Fruit fly (Drosophila melanogaster): ENCODE measurements around the gene CG7655.

Gene CG7655

dm6 chr3R:17703691-17704537, 21.4 kb downstream of the CG7655 start:
- peak; percentile 98 for TF ChIP-seq CG17801 (GFP tag; optimal IDR thresholded peaks at IDR 0.05; ENCODE audit: partially characterized antibody)

DNA sequence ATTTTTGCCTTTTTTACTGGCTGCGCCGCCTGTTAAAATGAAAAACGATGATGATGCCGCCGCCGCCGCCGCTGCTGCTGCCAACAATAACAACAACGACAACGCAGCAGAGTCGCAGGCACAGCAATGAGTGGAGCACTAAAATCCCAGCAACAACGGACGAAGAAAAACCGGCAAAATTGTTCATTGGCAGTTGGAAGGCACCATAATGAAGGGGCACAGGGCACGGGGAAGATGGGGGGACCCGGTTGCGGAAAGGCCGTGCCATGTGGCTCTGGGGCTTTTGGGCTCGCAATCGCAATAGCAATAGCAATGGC, 22.0 kb downstream of the CG7655 start:
- no peak for TF ChIP-seq CG17801 (GFP tag; optimal IDR thresholded peaks at IDR 0.05; ENCODE audit: partially characterized antibody)

- TF ChIP-seq CG17801 (GFP tag; optimal IDR thresholded peaks at IDR 0.05; ENCODE audit: partially characterized antibody) = no peak
Measured at dm6 chr3R:17705140-17705539, 22.7 kb downstream of the CG7655 start.

- TF ChIP-seq CG17801 (GFP tag; optimal IDR thresholded peaks at IDR 0.05; ENCODE audit: partially characterized antibody) = peak; percentile 70
Measured at dm6 chr3R:17705899-17706831, 23.7 kb downstream of the CG7655 start.

- no peak for TF ChIP-seq CG17801 (GFP tag; optimal IDR thresholded peaks at IDR 0.05; ENCODE audit: partially characterized antibody)
Measured at dm6 chr3R:17706971-17707406, 24.5 kb downstream of the CG7655 start.

DNA sequence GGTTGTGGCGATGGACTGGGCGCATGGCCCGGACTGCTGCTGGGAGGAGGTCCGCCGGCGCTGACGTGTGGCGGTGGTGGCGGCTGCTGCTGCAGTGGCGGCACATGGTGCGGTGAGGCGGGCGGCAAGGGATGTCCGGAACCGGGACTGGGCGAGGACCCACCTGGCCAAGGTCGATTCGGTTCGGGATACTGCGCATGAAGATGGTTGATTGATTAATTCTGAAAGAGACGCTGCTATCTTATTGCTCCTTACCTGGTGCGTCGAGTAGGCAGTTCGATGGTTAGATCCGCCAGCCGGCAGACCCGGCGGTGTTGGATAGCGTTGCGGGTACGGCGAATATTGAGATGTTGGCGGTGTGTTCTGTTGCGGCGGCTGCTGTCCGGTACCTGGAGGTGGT, 25.3 kb downstream of the CG7655 start:
- TF ChIP-seq CG17801 (GFP tag; optimal IDR thresholded peaks at IDR 0.05; ENCODE audit: partially characterized antibody) = no peak

dm6 chr3R:17708778-17709476, 26.5 kb downstream of the CG7655 start:
- no peak for TF ChIP-seq CG17801 (GFP tag; optimal IDR thresholded peaks at IDR 0.05; ENCODE audit: partially characterized antibody)

- TF ChIP-seq CG17801 (GFP tag; optimal IDR thresholded peaks at IDR 0.05; ENCODE audit: partially characterized antibody) = no peak
Measured at dm6 chr3R:17709623-17710145, 27.2 kb downstream of the CG7655 start.

DNA sequence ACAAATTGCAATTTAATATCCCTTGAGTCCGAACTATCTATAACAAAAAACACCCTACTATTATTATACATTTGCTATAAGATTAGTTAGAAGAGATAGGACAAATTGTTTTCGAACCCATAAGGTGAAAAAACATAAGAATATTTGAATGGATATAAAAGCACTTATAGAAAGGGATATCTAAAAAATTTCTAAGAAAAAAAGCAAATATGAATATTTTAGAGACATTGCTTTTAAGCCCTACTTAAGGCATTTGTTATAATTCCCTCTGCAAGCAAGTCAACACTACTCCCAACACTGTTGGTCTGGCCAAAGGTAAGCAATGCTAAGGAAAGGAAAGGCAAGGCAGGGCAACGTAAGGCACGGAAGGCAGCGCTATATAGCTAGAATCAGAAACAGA, 27.9 kb downstream of the CG7655 start:
- no peak for TF ChIP-seq CG17801 (GFP tag; optimal IDR thresholded peaks at IDR 0.05; ENCODE audit: partially characterized antibody)

- TF ChIP-seq CG17801 (GFP tag; optimal IDR thresholded peaks at IDR 0.05; ENCODE audit: partially characterized antibody) = no peak
Measured at dm6 chr3R:17710900-17711645, 28.6 kb downstream of the CG7655 start.

DNA sequence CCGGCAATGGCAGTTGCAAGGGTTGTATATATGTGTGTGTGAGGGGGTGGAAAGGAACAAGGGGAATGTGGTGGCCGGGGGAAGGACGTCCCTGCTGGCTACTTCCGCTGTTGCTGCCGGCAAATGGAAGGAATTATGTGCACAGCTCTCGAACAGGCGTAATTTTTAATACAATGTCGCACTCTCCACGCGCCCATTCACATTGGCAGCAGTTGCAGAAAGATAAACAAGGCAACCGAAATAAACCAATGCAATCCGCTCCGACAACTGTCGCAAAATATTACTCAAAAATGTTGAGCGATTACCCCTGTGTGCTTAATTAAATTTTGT, 29.1 kb downstream of the CG7655 start:
- TF ChIP-seq CG17801 (GFP tag; optimal IDR thresholded peaks at IDR 0.05; ENCODE audit: partially characterized antibody) = no peak

dm6 chr3R:17712623-17713521, 30.4 kb downstream of the CG7655 start:
- TF ChIP-seq CG17801 (GFP tag; optimal IDR thresholded peaks at IDR 0.05; ENCODE audit: partially characterized antibody) = no peak

DNA sequence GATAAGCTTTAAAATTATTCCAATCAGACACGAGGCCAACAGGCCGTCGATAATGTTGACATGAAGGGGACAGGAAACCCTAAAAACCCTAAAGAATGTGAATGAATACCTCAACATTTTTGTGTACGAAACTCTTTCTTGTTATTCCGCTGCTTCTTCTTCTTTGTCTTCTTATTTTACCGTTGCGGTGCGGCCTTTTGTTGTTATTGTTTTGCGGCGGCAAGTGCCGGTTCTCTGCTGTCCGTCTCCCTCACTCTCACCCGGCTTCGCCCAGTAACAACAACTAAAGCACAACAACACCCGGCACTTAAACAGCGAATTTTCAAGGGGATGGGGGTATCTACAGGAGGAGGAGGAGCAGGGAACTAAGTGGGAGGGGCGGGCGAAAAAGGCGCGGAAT, 31.9 kb downstream of the CG7655 start:
- TF ChIP-seq CG17801 (GFP tag; optimal IDR thresholded peaks at IDR 0.05; ENCODE audit: partially characterized antibody) = no peak

Data from ovary, adult (tissue).